Worm (Caenorhabditis elegans) whole organism, late embryonic: ENCODE measurements around the gene Y43F8C.7.

Source experiments
- C38D4.7 ChIP-seq: fragments of 200-800 bp; sonication (Bioruptor generic); optimal IDR thresholded peaks from 2 replicates; lab custom pipeline; 2018; ENCODE audit warnings: mild to moderate bottlenecking, missing genetic modification characterization, moderate library complexity, missing compliant biosample characterization
- Y22D7AL.16 ChIP-seq: sonication (generic microtip); optimal IDR thresholded peaks from 2 replicates; lab custom pipeline; 2016; ENCODE audit warnings: missing genetic modification characterization, missing compliant biosample characterization
- ceh-30 ChIP-seq: fragments of 150-350 bp; optimal IDR thresholded peaks from 2 replicates; lab custom pipeline; 2014; ENCODE audit warnings: missing biosample characterization, missing genetic modification characterization
- ceh-31 ChIP-seq: sonication (generic microtip); optimal IDR thresholded peaks from 2 replicates; lab custom pipeline; 2016; ENCODE audit warnings: missing genetic modification characterization, missing compliant biosample characterization
- ceh-9 ChIP-seq: sonication (generic microtip); optimal IDR thresholded peaks from 2 replicates; lab custom pipeline; 2016; ENCODE audit warnings: mild to moderate bottlenecking, missing genetic modification characterization, inconsistent platforms, missing compliant biosample characterization
- hlh-30 ChIP-seq: sonication (generic microtip); optimal IDR thresholded peaks from 2 replicates; lab custom pipeline; 2017; ENCODE audit warnings: antibody characterized with exemption, missing genetic modification characterization, missing compliant biosample characterization; ENCODE audit not compliant: insufficient read depth
- hlh-8 ChIP-seq: sonication (generic microtip); optimal IDR thresholded peaks from 2 replicates; lab custom pipeline; 2016; ENCODE audit warnings: missing genotype, missing genetic modification characterization, missing compliant biosample characterization
- lin-11 ChIP-seq: fragments of 200-800 bp; sonication (Bioruptor generic); optimal IDR thresholded peaks from 2 replicates; lab custom pipeline; 2018; ENCODE audit warnings: mild to moderate bottlenecking, missing genetic modification characterization, missing compliant biosample characterization
- nfya-1 ChIP-seq: sonication (generic microtip); optimal IDR thresholded peaks from 2 replicates; lab custom pipeline; 2017; ENCODE audit warnings: missing genetic modification characterization, mild to moderate bottlenecking, missing compliant biosample characterization, antibody characterized with exemption, moderate library complexity
- nhr-11 ChIP-seq: fragments of 150-350 bp; optimal IDR thresholded peaks from 2 replicates; lab custom pipeline; 2014; ENCODE audit warnings: missing biosample characterization, missing genetic modification characterization
- npax-4 ChIP-seq: sonication (generic microtip); optimal IDR thresholded peaks from 2 replicates; lab custom pipeline; 2016; ENCODE audit warnings: missing genetic modification characterization, missing compliant biosample characterization

ce11 chrV:19634197-19634596 lies 9.6 kb downstream of the Y43F8C.7 start:
- TF ChIP-seq nhr-11 (no peak), ceh-31 (tag; lab: Kevin White, UChicago) (no peak), hlh-8 (tag; lab: Kevin White, UChicago) (no peak), npax-4 (tag; lab: Kevin White, UChicago) (no peak), C38D4.7 (GFP tag; lab: Kevin White, UChicago) (no peak), ceh-9 (tag; lab: Kevin White, UChicago) (no peak), lin-11 (tag; lab: Kevin White, UChicago) (no peak), hlh-30 (no peak), Y22D7AL.16 (tag; lab: Kevin White, UChicago) (no peak), nfya-1 (tag; lab: Kevin White, UChicago) (no peak), ceh-30 (no peak)
